Worm (Caenorhabditis elegans): Measurements from ENCODE around the gene C47D2.1.

ce11 chrX:8230579-8230978, 15.7 kb downstream of the C47D2.1 start:
- TF ChIP-seq mdl-1 (tag; optimal IDR thresholded peaks at IDR 0.05) (no peak), mdt-29 (GFP tag; IDR thresholded peaks at IDR 0.05) (no peak), zfp-2 (tag; optimal IDR thresholded peaks at IDR 0.05) (no peak), fkh-10 (GFP tag; optimal IDR thresholded peaks at IDR 0.05) (no peak)
